Fruit fly (Drosophila melanogaster) whole organism, embryonic: ENCODE measurements around the gene klu.

ENCODE experiments used
- CG10274 ChIP-seq: fragments of 200-800 bp; sonication (Bioruptor generic); optimal IDR thresholded peaks from 3 replicates; lab custom pipeline; 2017; ENCODE audit warnings: missing biosample characterization, mild to moderate bottlenecking, missing genetic modification characterization
- CG10366 ChIP-seq: fragments of 200-800 bp; sonication (Bioruptor generic); IDR thresholded peaks from 2 replicates; pipeline ENCODE4 v1.3.6; 2022; ENCODE audit warnings: missing biosample characterization, missing genetic modification characterization
- CG10565 ChIP-seq: fragments of 200-800 bp; sonication (Bioruptor generic); optimal IDR thresholded peaks from 3 replicates; lab custom pipeline; 2016; ENCODE audit warnings: missing biosample characterization, mild to moderate bottlenecking, missing genetic modification characterization
- CG10979 ChIP-seq: fragments of 200-800 bp; sonication (Bioruptor generic); optimal IDR thresholded peaks from 2 replicates; lab custom pipeline; 2018; ENCODE audit warnings: missing biosample characterization, mild to moderate bottlenecking, missing genetic modification characterization, moderate library complexity
- CG11456 ChIP-seq: fragments of 200-800 bp; sonication (Bioruptor generic); IDR thresholded peaks from 3 replicates; pipeline ENCODE4 v1.3.6; 2022; ENCODE audit warnings: missing biosample characterization, missing genetic modification characterization
- CG12391 ChIP-seq: fragments of 200-800 bp; sonication (Bioruptor generic); optimal IDR thresholded peaks from 3 replicates; lab custom pipeline; 2018; ENCODE audit warnings: missing biosample characterization, mild to moderate bottlenecking, missing genetic modification characterization, moderate library complexity
- CG13123 ChIP-seq: fragments of 200-800 bp; sonication (Bioruptor generic); optimal IDR thresholded peaks from 2 replicates; lab custom pipeline; 2016; ENCODE audit warnings: missing biosample characterization, missing genetic modification characterization
- CG13894 ChIP-seq: fragments of 200-800 bp; sonication (Bioruptor generic); optimal IDR thresholded peaks from 3 replicates; lab custom pipeline; 2018; ENCODE audit warnings: missing biosample characterization, mild to moderate bottlenecking, missing genetic modification characterization, moderate library complexity
- CG14014 ChIP-seq: fragments of 200-800 bp; sonication (Bioruptor generic); IDR thresholded peaks from 2 replicates; pipeline ENCODE4 v1.3.6; 2022; ENCODE audit warnings: missing biosample characterization, missing genetic modification characterization
- CG1603 ChIP-seq: fragments of 200-800 bp; sonication (Bioruptor generic); optimal IDR thresholded peaks from 2 replicates; lab custom pipeline; 2019; ENCODE audit warnings: missing biosample characterization, mild to moderate bottlenecking, missing genetic modification characterization, moderate library complexity
- CG16863 ChIP-seq: fragments of 200-800 bp; sonication (Bioruptor generic); optimal IDR thresholded peaks from 3 replicates; lab custom pipeline; 2016; ENCODE audit warnings: missing biosample characterization, missing genetic modification characterization
- CG17328 ChIP-seq: fragments of 200-800 bp; sonication (Bioruptor generic); IDR thresholded peaks from 2 replicates; pipeline ENCODE4 v1.3.6; 2022; ENCODE audit warnings: missing biosample characterization, missing genetic modification characterization
- CG17829 ChIP-seq: fragments of 200-800 bp; optimal IDR thresholded peaks from 2 replicates; lab custom pipeline; 2019; ENCODE audit warnings: missing biosample characterization, mild to moderate bottlenecking, missing genetic modification characterization, moderate library complexity
- CG18011 ChIP-seq: fragments of 200-800 bp; sonication (Bioruptor generic); optimal IDR thresholded peaks from 2 replicates; lab custom pipeline; 2017; ENCODE audit warnings: missing biosample characterization, missing genetic modification characterization, mild to moderate bottlenecking, moderate library complexity, missing genotype
- CG2199 ChIP-seq: fragments of 200-800 bp; sonication (Bioruptor generic); IDR thresholded peaks from 3 replicates; pipeline ENCODE4 v1.3.6; 2022; ENCODE audit warnings: missing biosample characterization, missing genetic modification characterization
- CG30020 ChIP-seq: fragments of 200-800 bp; optimal IDR thresholded peaks from 2 replicates; lab custom pipeline; 2019; ENCODE audit warnings: missing biosample characterization, mild to moderate bottlenecking, missing genetic modification characterization, moderate library complexity
- CG33213 ChIP-seq: fragments of 200-800 bp; sonication (Bioruptor generic); optimal IDR thresholded peaks from 3 replicates; lab custom pipeline; 2016; ENCODE audit warnings: missing biosample characterization, missing genetic modification characterization
- CG4730 ChIP-seq: fragments of 200-800 bp; sonication (Bioruptor generic); IDR thresholded peaks from 2 replicates; pipeline ENCODE4 v1.3.6; 2022; ENCODE audit warnings: missing biosample characterization, missing genetic modification characterization
- CG7839 ChIP-seq: fragments of 200-800 bp; sonication (Bioruptor generic); optimal IDR thresholded peaks from 3 replicates; lab custom pipeline; 2018; ENCODE audit warnings: missing biosample characterization, mild to moderate bottlenecking, missing genetic modification characterization, moderate library complexity
- CG8359 ChIP-seq: fragments of 200-800 bp; sonication (Bioruptor generic); optimal IDR thresholded peaks from 2 replicates; lab custom pipeline; 2017; ENCODE audit warnings: missing biosample characterization, mild to moderate bottlenecking, missing genetic modification characterization, borderline replicate concordance
- CG8388 ChIP-seq: fragments of 200-800 bp; sonication (Bioruptor generic); optimal IDR thresholded peaks from 2 replicates; lab custom pipeline; 2019; ENCODE audit warnings: missing biosample characterization, mild to moderate bottlenecking, missing genetic modification characterization, moderate library complexity
- CG8765 ChIP-seq: fragments of 200-800 bp; sonication (Bioruptor generic); IDR thresholded peaks from 2 replicates; pipeline ENCODE4 v1.3.6; 2022; ENCODE audit warnings: missing biosample characterization, missing genetic modification characterization
- CG9215 ChIP-seq: fragments of 200-800 bp; sonication (Bioruptor generic); IDR thresholded peaks from 2 replicates; pipeline ENCODE4 v1.3.6; 2022; ENCODE audit warnings: missing biosample characterization, missing genetic modification characterization
- CG9727 ChIP-seq: fragments of 200-800 bp; sonication (Bioruptor generic); optimal IDR thresholded peaks from 3 replicates; lab custom pipeline; 2017; ENCODE audit warnings: missing biosample characterization, mild to moderate bottlenecking, missing genetic modification characterization
- Dad ChIP-seq: fragments of 200-800 bp; sonication (Bioruptor generic); optimal IDR thresholded peaks from 3 replicates; lab custom pipeline; 2016; ENCODE audit warnings: missing biosample characterization, missing genetic modification characterization
- GATAe ChIP-seq: fragments of 200-800 bp; sonication (Bioruptor generic); conservative IDR thresholded peaks from 2 replicates; pipeline ENCODE4 v1.3.6; 2022; ENCODE audit warnings: missing biosample characterization, missing genetic modification characterization
- Gug ChIP-seq: fragments of 200-800 bp; sonication (Bioruptor generic); IDR thresholded peaks from 4 replicates; pipeline ENCODE4 v1.3.6; 2022; ENCODE audit warnings: missing biosample characterization, missing genetic modification characterization
- HmgD ChIP-seq: fragments of 200-800 bp; sonication (Bioruptor generic); optimal IDR thresholded peaks from 3 replicates; lab custom pipeline; 2016; ENCODE audit warnings: missing biosample characterization, missing genetic modification characterization
- Oli ChIP-seq: fragments of 200-800 bp; sonication (Bioruptor generic); optimal IDR thresholded peaks from 2 replicates; lab custom pipeline; 2018; ENCODE audit warnings: missing biosample characterization, mild to moderate bottlenecking, missing genetic modification characterization, moderate library complexity
- Ptx1 ChIP-seq: fragments of 200-800 bp; sonication (Bioruptor generic); IDR thresholded peaks from 2 replicates; pipeline ENCODE4 v1.3.6; 2022; ENCODE audit warnings: missing biosample characterization, missing genetic modification characterization
- Ssrp ChIP-seq: fragments of 200-800 bp; sonication (Bioruptor generic); optimal IDR thresholded peaks from 2 replicates; lab custom pipeline; 2018; ENCODE audit warnings: missing biosample characterization, mild to moderate bottlenecking, missing genetic modification characterization, moderate library complexity
- TFAM ChIP-seq: fragments of 200-800 bp; sonication (Bioruptor generic); optimal IDR thresholded peaks from 2 replicates; lab custom pipeline; 2017; ENCODE audit warnings: missing biosample characterization, missing genetic modification characterization, inconsistent platforms
- bsh ChIP-seq, 2 experiments: fragments of 200-800 bp; sonication (Bioruptor generic); optimal IDR thresholded peaks; 2 replicates each; lab custom pipeline; 2017 to 2018; ENCODE audit warnings: mild to moderate bottlenecking in 2 of 2, missing biosample characterization in 2 of 2, missing genetic modification characterization in 2 of 2, moderate library complexity in 1 of 2
- btn ChIP-seq: fragments of 200-800 bp; sonication (Bioruptor generic); optimal IDR thresholded peaks from 2 replicates; lab custom pipeline; 2016; ENCODE audit warnings: missing biosample characterization, missing genetic modification characterization
- corto ChIP-seq: fragments of 200-800 bp; sonication (Bioruptor generic); optimal IDR thresholded peaks from 2 replicates; lab custom pipeline; 2016; ENCODE audit warnings: missing biosample characterization, mild to moderate bottlenecking, missing genetic modification characterization, moderate library complexity
- da ChIP-seq: fragments of 200-800 bp; sonication (Bioruptor generic); optimal IDR thresholded peaks from 2 replicates; lab custom pipeline; 2016; ENCODE audit warnings: missing biosample characterization, missing genetic modification characterization
- dmrt11E ChIP-seq: fragments of 200-800 bp; sonication (Bioruptor generic); optimal IDR thresholded peaks from 3 replicates; lab custom pipeline; 2018; ENCODE audit warnings: missing biosample characterization, mild to moderate bottlenecking, missing genetic modification characterization, moderate library complexity
- ewg ChIP-seq: fragments of 200-800 bp; sonication (Bioruptor generic); optimal IDR thresholded peaks from 3 replicates; lab custom pipeline; 2017; ENCODE audit warnings: mild to moderate bottlenecking, missing biosample characterization, missing genetic modification reagents, missing genetic modification characterization
- gcm ChIP-seq: fragments of 200-800 bp; sonication (Bioruptor generic); optimal IDR thresholded peaks from 2 replicates; lab custom pipeline; 2019; ENCODE audit warnings: missing biosample characterization, mild to moderate bottlenecking, missing genetic modification characterization, moderate library complexity
- her ChIP-seq: fragments of 200-800 bp; sonication (Bioruptor generic); optimal IDR thresholded peaks from 2 replicates; lab custom pipeline; 2016; ENCODE audit warnings: missing biosample characterization, missing genetic modification characterization
- klu ChIP-seq: fragments of 200-800 bp; sonication (Bioruptor generic); IDR thresholded peaks from 2 replicates; pipeline ENCODE4 v1.3.6; 2022; ENCODE audit warnings: missing biosample characterization, missing genetic modification characterization
- kni ChIP-seq: fragments of 200-800 bp; sonication (Bioruptor generic); optimal IDR thresholded peaks from 3 replicates; lab custom pipeline; 2017; ENCODE audit warnings: mild to moderate bottlenecking, missing biosample characterization, missing genetic modification reagents, missing genetic modification characterization
- nom ChIP-seq: fragments of 200-800 bp; sonication (Bioruptor generic); optimal IDR thresholded peaks from 2 replicates; lab custom pipeline; 2017; ENCODE audit warnings: missing biosample characterization, missing genetic modification characterization, mild to moderate bottlenecking, moderate library complexity, missing genetic modification reagents
- psq ChIP-seq: fragments of 200-800 bp; sonication (Bioruptor generic); optimal IDR thresholded peaks from 2 replicates; lab custom pipeline; 2017; ENCODE audit warnings: missing biosample characterization, missing genetic modification characterization
- slp2 ChIP-seq: fragments of 200-800 bp; sonication (Bioruptor generic); optimal IDR thresholded peaks from 2 replicates; lab custom pipeline; 2016; ENCODE audit warnings: missing biosample characterization, missing genetic modification characterization
- sob ChIP-seq: fragments of 200-800 bp; sonication (Bioruptor generic); IDR thresholded peaks from 2 replicates; pipeline ENCODE4 v1.3.6; 2022; ENCODE audit warnings: missing biosample characterization, missing genetic modification characterization
- stc ChIP-seq: fragments of 200-800 bp; sonication (Bioruptor generic); IDR thresholded peaks from 2 replicates; pipeline ENCODE4 v1.3.6; 2022; ENCODE audit warnings: missing biosample characterization, missing genetic modification characterization
- wek ChIP-seq: fragments of 200-800 bp; sonication (Bioruptor generic); optimal IDR thresholded peaks from 3 replicates; lab custom pipeline; 2018; ENCODE audit warnings: missing biosample characterization, mild to moderate bottlenecking, missing genetic modification characterization, moderate library complexity
- zf30C ChIP-seq: fragments of 200-800 bp; sonication (Bioruptor generic); optimal IDR thresholded peaks from 3 replicates; lab custom pipeline; 2018; ENCODE audit warnings: missing biosample characterization, mild to moderate bottlenecking, missing genetic modification characterization
- zfh2 ChIP-seq: fragments of 200-800 bp; sonication (Bioruptor generic); optimal IDR thresholded peaks from 2 replicates; lab custom pipeline; 2016; ENCODE audit warnings: missing biosample characterization, missing genetic modification characterization

klu gene

dm6 chr3L:10962031-10962679 lies 46.8 kb downstream of the klu start (continued):
- TF ChIP-seq stc (no peak; the same call in 1 of the 2 replicates), CG10274 (no peak), klu (GFP tag; lab: Robert Waterston, UW) (0 out of 2 replicates have a peak, but pooled peaks have one; percentile 24), CG9727 (GFP tag; lab: Kevin White, UChicago) (peak; percentile 5), kni (GFP tag; lab: Kevin White, UChicago) (peak; percentile 48), nom (GFP tag; lab: Kevin White, UChicago) (no peak), her (no peak), HmgD (GFP tag; lab: Kevin White, UChicago) (no peak), wek (GFP tag; lab: Kevin White, UChicago) (no peak), CG12391 (tag; lab: Kevin White, UChicago) (peak; percentile 10), corto (GFP tag; lab: Kevin White, UChicago) (no peak), CG1603 (tag; lab: Kevin White, UChicago) (peak; percentile 60), Ssrp (tag; lab: Kevin White, UChicago) (peak; percentile 13), CG33213 (GFP tag; lab: Kevin White, UChicago) (no peak), dmrt11E (tag; lab: Kevin White, UChicago) (peak; percentile 71), CG13123 (GFP tag; lab: Kevin White, UChicago) (no peak), CG18011 (GFP tag; lab: Kevin White, UChicago) (no peak), psq (GFP tag; lab: Kevin White, UChicago) (no peak), CG2199 (GFP tag; lab: Robert Waterston, UW) (0 out of 3 replicates have a peak, but pooled peaks have one; percentile 46), CG4730 (no peak), ewg (GFP tag; lab: Kevin White, UChicago) (no peak), CG11456 (GFP tag; lab: Robert Waterston, UW) (no peak), slp2 (GFP tag; lab: Kevin White, UChicago) (no peak), Gug (GFP tag; lab: Robert Waterston, UW) (no peak), btn (no peak), CG17328 (GFP tag; lab: Robert Waterston, UW) (0 out of 2 replicates have a peak, but pooled peaks have one; percentile 36), CG8388 (GFP tag; lab: Kevin White, UChicago) (peak; percentile 4), sob (peak; percentile 31; the same call in 1 of the 2 replicates), CG7839 (tag; lab: Kevin White, UChicago) (peak; percentile 23), CG30020 (tag; lab: Kevin White, UChicago) (no peak), CG17829 (peak; percentile 8), da (GFP tag; lab: Kevin White, UChicago) (no peak), CG10979 (tag; lab: Kevin White, UChicago) (peak; percentile 26), CG14014 (no peak), Oli (tag; lab: Kevin White, UChicago) (peak; percentile 10), CG13894 (no peak), zf30C (GFP tag; lab: Kevin White, UChicago) (peak; percentile 16), bsh (GFP tag; optimal IDR thresholded peaks at IDR 0.05; lab: Kevin White, UChicago) (peak in 1 of 2 experiments; percentile 24), zfh2 (GFP tag; lab: Kevin White, UChicago) (no peak), CG10565 (GFP tag; lab: Kevin White, UChicago) (no peak), Dad (GFP tag; lab: Kevin White, UChicago) (no peak), GATAe (GFP tag; lab: Robert Waterston, UW) (no peak), CG10366 (no peak), TFAM (GFP tag; lab: Kevin White, UChicago) (no peak), gcm (GFP tag; lab: Kevin White, UChicago) (no peak), CG16863 (GFP tag; lab: Kevin White, UChicago) (no peak), CG9215 (GFP tag; lab: Robert Waterston, UW) (no peak), CG8765 (no peak), CG8359 (GFP tag; lab: Kevin White, UChicago) (no peak), Ptx1 (0 out of 2 replicates have a peak, but pooled peaks have one; percentile 13)
